Worm (Caenorhabditis elegans) whole organism, young adult: Measurements from ENCODE around the gene C43G2.3.

Source experiments
- B0019.2 ChIP-seq: fragments of 200-800 bp; sonication (Bioruptor generic); conservative IDR thresholded peaks from 2 replicates; pipeline ENCODE4 v1.3.6; 2022; ENCODE audit warnings: missing genetic modification reagents, missing genetic modification characterization, missing compliant biosample characterization
- C06A6.2 ChIP-seq: fragments of 200-800 bp; sonication (Bioruptor generic); conservative IDR thresholded peaks from 2 replicates; pipeline ENCODE4 v1.3.6; 2022; ENCODE audit warnings: missing genetic modification characterization, missing compliant biosample characterization
- F10E7.11 ChIP-seq: sonication (generic microtip); optimal IDR thresholded peaks from 2 replicates; lab custom pipeline; 2017; ENCODE audit warnings: mild to moderate bottlenecking, missing genetic modification characterization, moderate library complexity, missing compliant biosample characterization
- F22D6.2 ChIP-seq: sonication (generic microtip); optimal IDR thresholded peaks from 2 replicates; lab custom pipeline; 2016; ENCODE audit warnings: mild to moderate bottlenecking, missing genetic modification characterization, missing compliant biosample characterization
- F37B4.10 ChIP-seq: fragments of 200-800 bp; sonication (Bioruptor generic); IDR thresholded peaks from 2 replicates; pipeline ENCODE4 v1.3.6; 2022; ENCODE audit warnings: missing genetic modification characterization, missing compliant biosample characterization
- F52B5.7 ChIP-seq: sonication (generic microtip); optimal IDR thresholded peaks from 2 replicates; lab custom pipeline; 2016; ENCODE audit warnings: mild to moderate bottlenecking, missing genetic modification characterization, missing compliant biosample characterization
- K12H6.12 ChIP-seq: fragments of 200-800 bp; sonication (Bioruptor generic); optimal IDR thresholded peaks from 2 replicates; lab custom pipeline; 2018; ENCODE audit warnings: mild to moderate bottlenecking, missing genetic modification characterization, missing compliant biosample characterization
- T26A5.8 ChIP-seq: sonication (generic microtip); optimal IDR thresholded peaks from 2 replicates; lab custom pipeline; 2016; ENCODE audit warnings: missing genetic modification characterization, missing compliant biosample characterization
- Y95B8A.8 ChIP-seq: fragments of 200-800 bp; sonication (Bioruptor generic); IDR thresholded peaks from 2 replicates; pipeline ENCODE4 v1.3.6; 2022; ENCODE audit warnings: missing genetic modification reagents, missing genetic modification characterization, missing compliant biosample characterization
- akir-1 ChIP-seq: fragments of 200-800 bp; sonication (Bioruptor generic); optimal IDR thresholded peaks from 2 replicates; lab custom pipeline; 2018; ENCODE audit warnings: mild to moderate bottlenecking, missing genetic modification characterization, moderate library complexity, missing compliant biosample characterization
- ama-1 ChIP-seq, 3 experiments: fragments of 150-350 bp in 1 of 3; sonication (generic microtip) in 2 of 3; optimal IDR thresholded peaks; 2 replicates each; lab custom pipeline; 2014 to 2018; ENCODE audit warnings: missing biosample characterization in 2 of 3, missing genetic modification characterization in 2 of 3, missing genetic modification reagents in 2 of 3
- attf-5 ChIP-seq: fragments of 200-800 bp; sonication (Bioruptor generic); optimal IDR thresholded peaks from 2 replicates; lab custom pipeline; 2018; ENCODE audit warnings: mild to moderate bottlenecking, missing genetic modification characterization, missing compliant biosample characterization
- bed-2 ChIP-seq: fragments of 200-800 bp; sonication (Bioruptor generic); IDR thresholded peaks from 2 replicates; pipeline ENCODE4 v1.3.6; 2022; ENCODE audit warnings: missing genetic modification reagents, missing genetic modification characterization, missing compliant biosample characterization
- cebp-1 ChIP-seq, 2 experiments: fragments of 200-800 bp in 1 of 2; sonication (Bioruptor generic) in 1 of 2; sonication (generic microtip) in 1 of 2; IDR thresholded peaks in 1 of 2; optimal IDR thresholded peaks in 1 of 2; 2 replicates each; pipeline versions ENCODE4 v1.3.6 to Lab custom; 2017 to 2022; ENCODE audit warnings: missing compliant biosample characterization in 2 of 2, missing genetic modification characterization in 2 of 2, mild to moderate bottlenecking in 1 of 2, missing genetic modification reagents in 1 of 2, moderate library complexity in 1 of 2
- cebp-2 ChIP-seq: fragments of 200-800 bp; sonication (Bioruptor generic); IDR thresholded peaks from 2 replicates; pipeline ENCODE4 v1.3.6; 2022; ENCODE audit warnings: missing genetic modification characterization, missing compliant biosample characterization
- die-1 ChIP-seq: sonication (generic microtip); optimal IDR thresholded peaks from 2 replicates; lab custom pipeline; 2016; ENCODE audit warnings: missing genotype, mild to moderate bottlenecking, missing genetic modification characterization, missing compliant biosample characterization
- ekl-4 ChIP-seq: fragments of 200-800 bp; sonication (Bioruptor generic); IDR thresholded peaks from 2 replicates; pipeline ENCODE4 v1.3.6; 2022; ENCODE audit warnings: missing genetic modification reagents, missing genetic modification characterization, missing compliant biosample characterization
- gei-17 ChIP-seq: fragments of 200-800 bp; sonication (Bioruptor generic); optimal IDR thresholded peaks from 2 replicates; lab custom pipeline; 2018; ENCODE audit warnings: mild to moderate bottlenecking, missing genetic modification characterization, missing compliant biosample characterization
- hmg-1.2 ChIP-seq: fragments of 200-800 bp; sonication (Bioruptor generic); IDR thresholded peaks from 2 replicates; pipeline ENCODE4 v1.3.6; 2022; ENCODE audit warnings: missing genetic modification reagents, missing genetic modification characterization, missing compliant biosample characterization
- hmg-20 ChIP-seq: fragments of 200-800 bp; sonication (Bioruptor generic); IDR thresholded peaks from 2 replicates; pipeline ENCODE4 v1.3.6; 2022; ENCODE audit warnings: missing genetic modification reagents, missing genetic modification characterization, missing compliant biosample characterization
- hsf-1 ChIP-seq: fragments of 200-800 bp; sonication (Bioruptor generic); IDR thresholded peaks from 2 replicates; pipeline ENCODE4 v1.3.6; 2022; ENCODE audit warnings: missing genetic modification reagents, missing genetic modification characterization, missing compliant biosample characterization
- lin-40 ChIP-seq: sonication (generic microtip); optimal IDR thresholded peaks from 2 replicates; lab custom pipeline; 2016; ENCODE audit warnings: missing genetic modification characterization, mild to moderate bottlenecking, missing compliant biosample characterization, missing genotype, missing genetic modification reagents
- mcd-1 ChIP-seq: fragments of 200-800 bp; sonication (Bioruptor generic); IDR thresholded peaks from 2 replicates; pipeline ENCODE4 v1.3.6; 2022; ENCODE audit warnings: missing genetic modification reagents, missing genetic modification characterization, missing compliant biosample characterization
- mel-28 ChIP-seq: sonication (generic microtip); optimal IDR thresholded peaks from 2 replicates; lab custom pipeline; 2016; ENCODE audit warnings: borderline replicate concordance, mild to moderate bottlenecking, missing genetic modification characterization, missing compliant biosample characterization
- mxl-1 ChIP-seq: sonication (generic microtip); optimal IDR thresholded peaks from 2 replicates; lab custom pipeline; 2016; ENCODE audit warnings: missing genetic modification characterization, missing compliant biosample characterization
- nfya-2 ChIP-seq: fragments of 200-800 bp; sonication (Bioruptor generic); IDR thresholded peaks from 2 replicates; pipeline ENCODE4 v1.3.6; 2022; ENCODE audit warnings: missing genetic modification reagents, missing genetic modification characterization, missing compliant biosample characterization
- nhr-179 ChIP-seq: sonication (generic microtip); optimal IDR thresholded peaks from 2 replicates; lab custom pipeline; 2016; ENCODE audit warnings: mild to moderate bottlenecking, missing genetic modification characterization, missing compliant biosample characterization
- nhr-27 ChIP-seq: fragments of 200-800 bp; sonication (Bioruptor generic); optimal IDR thresholded peaks from 2 replicates; lab custom pipeline; 2018; ENCODE audit warnings: mild to moderate bottlenecking, missing genetic modification characterization, moderate library complexity, missing compliant biosample characterization
- nhr-80 ChIP-seq: sonication (generic microtip); optimal IDR thresholded peaks from 2 replicates; lab custom pipeline; 2016; ENCODE audit warnings: missing genetic modification characterization, missing compliant biosample characterization
- rcor-1 ChIP-seq: fragments of 200-800 bp; sonication (Bioruptor generic); IDR thresholded peaks from 2 replicates; pipeline ENCODE4 v1.3.6; 2022; ENCODE audit warnings: missing genetic modification reagents, missing genetic modification characterization, missing compliant biosample characterization
- rpc-1 ChIP-seq, 2 experiments: fragments of 150-350 bp in 1 of 2; sonication (generic microtip) in 1 of 2; optimal IDR thresholded peaks; 2 replicates each; lab custom pipeline; 2014 to 2018; ENCODE audit warnings: missing biosample characterization in 1 of 2, missing genetic modification characterization in 1 of 2, missing genetic modification reagents in 1 of 2, missing genotype in 1 of 2
- snpc-3.4 ChIP-seq: sonication (generic microtip); optimal IDR thresholded peaks from 2 replicates; lab custom pipeline; 2017; ENCODE audit warnings: missing genetic modification characterization, mild to moderate bottlenecking, missing compliant biosample characterization, antibody characterized with exemption, moderate library complexity, missing genotype, missing genetic modification reagents
- snpc-4 ChIP-seq, 5 experiments: fragments of 150-350 bp in 1 of 5; sonication (generic microtip) in 4 of 5; optimal IDR thresholded peaks; 2 replicates each; lab custom pipeline; 2014 to 2018; ENCODE audit warnings: missing genetic modification characterization in 5 of 5, missing biosample characterization in 3 of 5, antibody characterized with exemption in 2 of 5, mild to moderate bottlenecking in 2 of 5, missing compliant biosample characterization in 2 of 5, missing genotype in 2 of 5, moderate library complexity in 2 of 5, missing genetic modification reagents in 1 of 5
- tbp1 ChIP-seq: fragments of 200-800 bp; sonication (Bioruptor generic); optimal IDR thresholded peaks from 2 replicates; lab custom pipeline; 2018; ENCODE audit warnings: mild to moderate bottlenecking, missing genetic modification characterization, missing compliant biosample characterization
- ztf-22 ChIP-seq: fragments of 200-800 bp; sonication (Bioruptor generic); optimal IDR thresholded peaks from 2 replicates; lab custom pipeline; 2018; ENCODE audit warnings: mild to moderate bottlenecking, missing genetic modification characterization, moderate library complexity, missing compliant biosample characterization
- ztf-26 ChIP-seq: sonication (generic microtip); optimal IDR thresholded peaks from 2 replicates; lab custom pipeline; 2017; ENCODE audit warnings: missing genetic modification characterization, missing compliant biosample characterization
- ztf-3 ChIP-seq: fragments of 200-800 bp; sonication (Bioruptor generic); optimal IDR thresholded peaks from 2 replicates; lab custom pipeline; 2018; ENCODE audit warnings: mild to moderate bottlenecking, missing genetic modification characterization, missing compliant biosample characterization
- ztf-6 ChIP-seq: fragments of 200-800 bp; sonication (Bioruptor generic); IDR thresholded peaks from 2 replicates; pipeline ENCODE4 v1.3.6; 2022; ENCODE audit warnings: missing genetic modification reagents, missing genetic modification characterization, missing compliant biosample characterization

The C43G2.3 gene

ce11 chrIV:6576728-6577101 lies 1.3 kb upstream of the C43G2.3 start:
- no peak for TF ChIP-seq nhr-179 (tag; lab: Kevin White, UChicago)
- TF ChIP-seq B0019.2 (GFP tag; lab: Robert Waterston, UW): no peak
- TF ChIP-seq mel-28 (tag; lab: Kevin White, UChicago): no peak
- TF ChIP-seq ztf-6 (GFP tag; lab: Robert Waterston, UW): no peak
- TF ChIP-seq rcor-1 (GFP tag; lab: Robert Waterston, UW): peak; percentile 21; the same call in 1 of the 2 replicates
- TF ChIP-seq rpc-1 (optimal IDR thresholded peaks at IDR 0.05; lab: Kevin White, UChicago): no peak
- TF ChIP-seq rpc-1 (tag; optimal IDR thresholded peaks at IDR 0.05; lab: Kevin White, UChicago): no peak
- TF ChIP-seq cebp-1 (GFP tag; IDR thresholded peaks at IDR 0.05; lab: Robert Waterston, UW): no peak
- TF ChIP-seq cebp-1 (tag; optimal IDR thresholded peaks at IDR 0.05; lab: Kevin White, UChicago): peak; percentile 61
- peak; percentile 82; the same call in 1 of the 2 replicates for TF ChIP-seq hmg-1.2 (GFP tag; lab: Robert Waterston, UW)
- TF ChIP-seq ztf-3 (GFP tag; lab: Kevin White, UChicago): no peak
- TF ChIP-seq F22D6.2: no peak
- no peak for TF ChIP-seq C06A6.2
- peak; percentile 35 for TF ChIP-seq snpc-3.4 (tag; lab: Kevin White, UChicago)
- no peak for TF ChIP-seq snpc-4 (GFP tag; optimal IDR thresholded peaks at IDR 0.05; lab: Kevin White, UChicago)
- peak in 1 of 4 experiments; percentile 19 for TF ChIP-seq snpc-4 (tag; optimal IDR thresholded peaks at IDR 0.05; lab: Kevin White, UChicago)
- TF ChIP-seq mcd-1 (GFP tag; lab: Robert Waterston, UW): peak; percentile 41; the same call in 1 of the 2 replicates
- TF ChIP-seq attf-5 (GFP tag; lab: Kevin White, UChicago): peak; percentile 27
- no peak for TF ChIP-seq mxl-1 (tag; lab: Kevin White, UChicago)
- TF ChIP-seq gei-17 (GFP tag; lab: Kevin White, UChicago): no peak
- TF ChIP-seq tbp1 (GFP tag; lab: Kevin White, UChicago): peak; percentile 16
- TF ChIP-seq F10E7.11 (tag; lab: Kevin White, UChicago): no peak
- no peak for TF ChIP-seq Y95B8A.8 (GFP tag; lab: Robert Waterston, UW)
- TF ChIP-seq hsf-1 (GFP tag; lab: Robert Waterston, UW): no peak
- no peak for TF ChIP-seq ztf-22 (GFP tag; lab: Kevin White, UChicago)
- TF ChIP-seq akir-1 (GFP tag; lab: Kevin White, UChicago): no peak
- TF ChIP-seq ztf-26 (tag; lab: Kevin White, UChicago): peak; percentile 12
- no peak for TF ChIP-seq die-1 (tag; lab: Kevin White, UChicago)
- no peak for TF ChIP-seq hmg-20 (GFP tag; lab: Robert Waterston, UW)
- TF ChIP-seq nhr-80 (tag; lab: Kevin White, UChicago): peak; percentile 34

ce11 chrIV:6581658-6582057 lies 3.6 kb downstream of the C43G2.3 start:
- TF ChIP-seq nhr-27 (no peak), F22D6.2 (no peak), ekl-4 (GFP tag; lab: Robert Waterston, UW) (no peak), cebp-1 (GFP tag; IDR thresholded peaks at IDR 0.05; lab: Robert Waterston, UW) (no peak), cebp-1 (tag; optimal IDR thresholded peaks at IDR 0.05; lab: Kevin White, UChicago) (no peak), nhr-179 (tag; lab: Kevin White, UChicago) (no peak), F52B5.7 (tag; lab: Kevin White, UChicago) (no peak), bed-2 (no peak), K12H6.12 (no peak), cebp-2 (GFP tag; lab: Robert Waterston, UW) (no peak), mxl-1 (tag; lab: Kevin White, UChicago) (no peak), T26A5.8 (no peak), ama-1 (optimal IDR thresholded peaks at IDR 0.05; lab: Kevin White, UChicago) (no peak), ama-1 (GFP tag; optimal IDR thresholded peaks at IDR 0.05; lab: Kevin White, UChicago) (no peak), lin-40 (no peak), F37B4.10 (GFP tag; lab: Robert Waterston, UW) (no peak), nhr-80 (tag; lab: Kevin White, UChicago) (no peak), nfya-2 (GFP tag; lab: Robert Waterston, UW) (no peak)
